Worm (Caenorhabditis elegans) whole organism, early embryonic: Measurements from ENCODE around the gene R08C7.5.

Experiments used
- F13C5.2 ChIP-seq: sonication (generic microtip); optimal IDR thresholded peaks from 2 replicates; lab custom pipeline; 2017; ENCODE audit warnings: mild to moderate bottlenecking, missing genetic modification characterization, inconsistent platforms, missing compliant biosample characterization
- aly-1 ChIP-seq: sonication (generic microtip); optimal IDR thresholded peaks from 2 replicates; lab custom pipeline; 2016; ENCODE audit warnings: missing genetic modification characterization, missing compliant biosample characterization
- ama-1 ChIP-seq: fragments of 150-350 bp; optimal IDR thresholded peaks from 2 replicates; lab custom pipeline; 2014
- ceh-36 ChIP-seq: sonication (generic microtip); optimal IDR thresholded peaks from 2 replicates; lab custom pipeline; 2016; ENCODE audit warnings: missing genetic modification characterization, inconsistent platforms, missing compliant biosample characterization

DNA sequence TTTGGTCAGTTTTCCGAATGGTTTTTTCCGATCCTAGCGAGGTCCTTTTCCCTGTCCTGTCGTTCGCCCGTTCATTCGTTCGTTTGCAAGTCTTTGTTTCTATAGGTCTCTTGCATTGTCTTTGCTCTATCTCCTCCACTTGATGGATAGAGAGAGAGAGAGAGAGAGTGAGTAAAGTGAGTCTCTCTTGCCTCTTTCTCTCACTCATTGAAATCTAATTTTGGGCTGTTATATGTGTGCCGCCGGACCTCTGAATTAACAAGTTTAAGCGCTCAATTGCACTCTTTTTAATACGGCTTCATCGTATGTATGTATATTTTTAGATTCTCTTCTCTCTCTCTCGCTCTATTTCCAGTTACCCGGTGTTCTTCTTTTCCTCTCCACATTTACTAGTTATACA lies 26.2 kb upstream of the R08C7.5 start:
- no peak for TF ChIP-seq aly-1 (tag; lab: Kevin White, UChicago)
- no peak for TF ChIP-seq F13C5.2 (tag; lab: Kevin White, UChicago)
- TF ChIP-seq ama-1 = no peak
- TF ChIP-seq ceh-36 (tag; lab: Kevin White, UChicago) = no peak
